Worm (Caenorhabditis elegans): ENCODE data around the gene tcc-1.
A peak's percentile ranks its signal among the peaks of the same experiment; 100 is the strongest.
"Not testable (repeated sequence)": the region's sequence is repeated elsewhere in the genome, so short reads cannot be mapped to it uniquely, and the experiment has no call there.

tcc-1 gene

ce11 chrV:17871049-17871448, 15.3 kb upstream of the tcc-1 start, which contains the start of gene phf-14:
TSS of gene phf-14 (plus strand) at chrV:17871393.
- TF ChIP-seq ama-1 (optimal IDR thresholded peaks at IDR 0.05) (no peak), aly-2 (tag; optimal IDR thresholded peaks at IDR 0.05) (no peak), C34F6.9 (tag; optimal IDR thresholded peaks at IDR 0.05) (peak; percentile 39), F13H6.1 (tag; optimal IDR thresholded peaks at IDR 0.05) (peak; percentile 41), nhr-21 (tag; optimal IDR thresholded peaks at IDR 0.05) (no peak), mab-5 (tag; optimal IDR thresholded peaks at IDR 0.05) (no peak), sem-4 (tag; optimal IDR thresholded peaks at IDR 0.05) (peak; percentile 64), snpc-4 (tag; optimal IDR thresholded peaks at IDR 0.05) (peak; percentile 46), lsy-2 (tag; optimal IDR thresholded peaks at IDR 0.05) (peak; percentile 19 to 75), nhr-25 (tag; optimal IDR thresholded peaks at IDR 0.05) (peak; percentile 36), dmd-4 (tag; optimal IDR thresholded peaks at IDR 0.05) (no peak), ztf-1 (GFP tag; conservative IDR thresholded peaks at IDR 0.05) (no peak), sma-9 (GFP tag; optimal IDR thresholded peaks at IDR 0.05) (no peak), sma-9 (tag; optimal IDR thresholded peaks at IDR 0.05) (no peak), lin-13 (GFP tag; optimal IDR thresholded peaks at IDR 0.05) (peak; percentile 48), peb-1 (tag; optimal IDR thresholded peaks at IDR 0.05) (no peak), gmeb-1 (tag; optimal IDR thresholded peaks at IDR 0.05) (peak; percentile 77), unc-55 (GFP tag; optimal IDR thresholded peaks at IDR 0.05) (peak; percentile 66), nhr-6 (tag; optimal IDR thresholded peaks at IDR 0.05) (peak; percentile 60), crh-2 (tag; optimal IDR thresholded peaks at IDR 0.05) (peak; percentile 39)

- TF ChIP-seq elt-3 (tag; optimal IDR thresholded peaks at IDR 0.05) (no peak), lin-13 (GFP tag; optimal IDR thresholded peaks at IDR 0.05) (peak; percentile 4), unc-55 (GFP tag; optimal IDR thresholded peaks at IDR 0.05) (peak; percentile 31)
These were observed 14.8 kb upstream of the tcc-1 start, which contains the start of gene csn-1 for ce11 chrV:17870569-17870968. TSS of gene csn-1 (minus strand) at chrV:17870651.

- not testable (repeated sequence) for TF ChIP-seq ztf-1 (GFP tag; conservative IDR thresholded peaks at IDR 0.05); elt-1 (tag; optimal IDR thresholded peaks at IDR 0.05); nhr-129 (tag; optimal IDR thresholded peaks at IDR 0.05)
These were observed 9.5 kb upstream of the tcc-1 start, which contains the start of gene Y59A8A.8 for ce11 chrV:17865309-17865708. TSS of gene Y59A8A.8 (plus strand) at chrV:17865609.

- TF ChIP-seq elt-3 (tag; optimal IDR thresholded peaks at IDR 0.05) (no peak), elt-1 (tag; optimal IDR thresholded peaks at IDR 0.05) (no peak), zag-1 (tag; optimal IDR thresholded peaks at IDR 0.05) (no peak), peb-1 (tag; optimal IDR thresholded peaks at IDR 0.05) (no peak), nhr-129 (tag; optimal IDR thresholded peaks at IDR 0.05) (no peak), skn-1 (tag; optimal IDR thresholded peaks at IDR 0.05) (no peak), ceh-16 (tag; optimal IDR thresholded peaks at IDR 0.05) (no peak), unc-39 (tag; optimal IDR thresholded peaks at IDR 0.05) (no peak), nhr-21 (tag; optimal IDR thresholded peaks at IDR 0.05) (no peak), sem-4 (tag; optimal IDR thresholded peaks at IDR 0.05) (no peak), unc-55 (GFP tag; optimal IDR thresholded peaks at IDR 0.05) (no peak), crh-2 (tag; optimal IDR thresholded peaks at IDR 0.05) (no peak), nhr-10 (tag; optimal IDR thresholded peaks at IDR 0.05) (no peak), gmeb-1 (tag; optimal IDR thresholded peaks at IDR 0.05) (no peak), mbf-1 (tag; optimal IDR thresholded peaks at IDR 0.05) (no peak), lin-11 (tag; optimal IDR thresholded peaks at IDR 0.05) (no peak), egl-27 (tag; optimal IDR thresholded peaks at IDR 0.05) (no peak), dmd-4 (tag; optimal IDR thresholded peaks at IDR 0.05) (no peak), blmp-1 (tag; optimal IDR thresholded peaks at IDR 0.05; ENCODE audit: insufficient read depth) (no peak), ztf-1 (GFP tag; conservative IDR thresholded peaks at IDR 0.05) (no peak)
These were observed 3.7 kb upstream of the tcc-1 start for ce11 chrV:17859519-17859918.

ce11 chrV:17859065-17859464, 3.3 kb upstream of the tcc-1 start:
- TF ChIP-seq aly-2 (tag; optimal IDR thresholded peaks at IDR 0.05) (no peak), elt-1 (tag; optimal IDR thresholded peaks at IDR 0.05) (no peak), nhr-6 (tag; optimal IDR thresholded peaks at IDR 0.05) (no peak), nhr-237 (tag; optimal IDR thresholded peaks at IDR 0.05) (no peak), snpc-4 (tag; optimal IDR thresholded peaks at IDR 0.05) (no peak), nhr-129 (tag; optimal IDR thresholded peaks at IDR 0.05) (no peak), unc-62 (GFP tag; optimal IDR thresholded peaks at IDR 0.05) (no peak), nhr-10 (tag; optimal IDR thresholded peaks at IDR 0.05) (no peak), unc-39 (tag; optimal IDR thresholded peaks at IDR 0.05) (no peak), ceh-16 (tag; optimal IDR thresholded peaks at IDR 0.05) (no peak), mbf-1 (tag; optimal IDR thresholded peaks at IDR 0.05) (no peak), alr-1 (tag; optimal IDR thresholded peaks at IDR 0.05) (no peak), ama-1 (optimal IDR thresholded peaks at IDR 0.05) (no peak), F13H6.1 (tag; optimal IDR thresholded peaks at IDR 0.05) (no peak), crh-2 (tag; optimal IDR thresholded peaks at IDR 0.05) (no peak), Y55F3AM.14 (GFP tag; optimal IDR thresholded peaks at IDR 0.05) (no peak), mab-5 (tag; optimal IDR thresholded peaks at IDR 0.05) (no peak), skn-1 (tag; optimal IDR thresholded peaks at IDR 0.05) (no peak), lin-11 (tag; optimal IDR thresholded peaks at IDR 0.05) (no peak), dmd-4 (tag; optimal IDR thresholded peaks at IDR 0.05) (no peak)
